Fruit fly (Drosophila melanogaster): Measurements from ENCODE around the gene CG11786.

CG11786 gene

dm6 chr3R:25064907-25065841, 19.1 kb downstream of the CG11786 start, which contains the start of the genes veli and PQBP1 (continued):
- no peak for TF ChIP-seq lbe (GFP tag; optimal IDR thresholded peaks at IDR 0.05)
- no peak for TF ChIP-seq Kr (GFP tag; optimal IDR thresholded peaks at IDR 0.05)
- peak; percentile 37 for TF ChIP-seq CG12659 (GFP tag; optimal IDR thresholded peaks at IDR 0.05)
- no peak for TF ChIP-seq pros (GFP tag; optimal IDR thresholded peaks at IDR 0.05)
- peak; percentile 50 for TF ChIP-seq CG30020 (tag; optimal IDR thresholded peaks at IDR 0.05)
- no peak for TF ChIP-seq psq (GFP tag; optimal IDR thresholded peaks at IDR 0.05)
- TF ChIP-seq CG7357 (GFP tag; IDR thresholded peaks at IDR 0.05) = no peak
- no peak for TF ChIP-seq Bgb (GFP tag; IDR thresholded peaks at IDR 0.05; ENCODE audit: partially characterized antibody)
- no peak for TF ChIP-seq scrt (GFP tag; optimal IDR thresholded peaks at IDR 0.05)
- peak; percentile 52 for TF ChIP-seq gfzf (GFP tag; optimal IDR thresholded peaks at IDR 0.05)
- TF ChIP-seq wek (GFP tag; optimal IDR thresholded peaks at IDR 0.05) = no peak
- TF ChIP-seq CG4707 (GFP tag; optimal IDR thresholded peaks at IDR 0.05) = no peak
- TF ChIP-seq Vsx1 (GFP tag; optimal IDR thresholded peaks at IDR 0.05) = no peak
- peak; percentile 85 for TF ChIP-seq trem (tag; optimal IDR thresholded peaks at IDR 0.05)
- peak; percentile 42 for TF ChIP-seq CG10267 (tag; optimal IDR thresholded peaks at IDR 0.05)
- no peak for TF ChIP-seq ci (GFP tag; IDR thresholded peaks at IDR 0.05)
- TF ChIP-seq cwo (GFP tag; optimal IDR thresholded peaks at IDR 0.05) = no peak
- no peak for TF ChIP-seq HLH4C (GFP tag; IDR thresholded peaks at IDR 0.05; ENCODE audit: partially characterized antibody)
- TF ChIP-seq CG10543 (GFP tag; optimal IDR thresholded peaks at IDR 0.05) = no peak
- TF ChIP-seq ttk (GFP tag; IDR thresholded peaks at IDR 0.05) = no peak
- TF ChIP-seq D19B (GFP tag; optimal IDR thresholded peaks at IDR 0.05) = no peak
- TF ChIP-seq CG14667 (GFP tag; IDR thresholded peaks at IDR 0.05) = no peak
- TF ChIP-seq CG9797 (GFP tag; optimal IDR thresholded peaks at IDR 0.05) = peak; percentile 51
- TF ChIP-seq MBD-R2 (GFP tag; IDR thresholded peaks at IDR 0.05) = peak; percentile 41
- TF ChIP-seq CG14710 (tag; optimal IDR thresholded peaks at IDR 0.05) = peak; percentile 50
- TF ChIP-seq CG11723 (GFP tag; optimal IDR thresholded peaks at IDR 0.05) = no peak
- TF ChIP-seq CG9727 (GFP tag; optimal IDR thresholded peaks at IDR 0.05) = no peak
- TF ChIP-seq BEAF-32 (GFP tag; optimal IDR thresholded peaks at IDR 0.05) = peak; percentile 4
- TF ChIP-seq Atf-2 (GFP tag; optimal IDR thresholded peaks at IDR 0.05) = no peak
- peak; percentile 3 for TF ChIP-seq phol (tag; optimal IDR thresholded peaks at IDR 0.05)
- no peak for TF ChIP-seq kay (GFP tag; optimal IDR thresholded peaks at IDR 0.05)

dm6 chr3R:25066856-25067255, 20.7 kb downstream of the CG11786 start:
- TF ChIP-seq az2 (GFP tag; optimal IDR thresholded peaks at IDR 0.05) (no peak), Ets65A (GFP tag) (peak; percentile 93)

- no peak for TF ChIP-seq Dek (tag; optimal IDR thresholded peaks at IDR 0.05)
- no peak for TF ChIP-seq Lhr (GFP tag; optimal IDR thresholded peaks at IDR 0.05)
- no peak for TF ChIP-seq Hey (tag; optimal IDR thresholded peaks at IDR 0.05)
- peak; percentile 43 for TF ChIP-seq btn (GFP tag; optimal IDR thresholded peaks at IDR 0.05)
- TF ChIP-seq wdn (GFP tag; IDR thresholded peaks at IDR 0.05) = peak; percentile 43; the same call in 1 of the 2 replicates
- TF ChIP-seq B-H1 (GFP tag; IDR thresholded peaks at IDR 0.05) = peak; percentile 24; the same call in 1 of the 3 replicates
- TF ChIP-seq dan (GFP tag; IDR thresholded peaks at IDR 0.05) = no peak
- no peak for TF ChIP-seq CG6272 (GFP tag; IDR thresholded peaks at IDR 0.05)
- peak; percentile 74 for TF ChIP-seq CG9727 (GFP tag; optimal IDR thresholded peaks at IDR 0.05)
- peak; percentile 58 for TF ChIP-seq dm (GFP tag; optimal IDR thresholded peaks at IDR 0.05)
- peak; percentile 89 for TF ChIP-seq Dref (GFP tag; IDR thresholded peaks at IDR 0.05)
- TF ChIP-seq croc (GFP tag; conservative IDR thresholded peaks at IDR 0.05) = no peak; the same call in 1 of the 3 replicates
- peak; percentile 46 for TF ChIP-seq MESR4 (GFP tag; optimal IDR thresholded peaks at IDR 0.05)
- no peak for TF ChIP-seq otp (GFP tag; IDR thresholded peaks at IDR 0.05)
- no peak for TF ChIP-seq gcm (GFP tag; optimal IDR thresholded peaks at IDR 0.05)
- TF ChIP-seq tin (GFP tag; optimal IDR thresholded peaks at IDR 0.05) = peak; percentile 78
Measured at dm6 chr3R:25069569-25069968, 23.4 kb downstream of the CG11786 start, which contains the start of the genes Stt3B and CG11839. Gene Stt3B (minus strand): TSS chr3R:25069637. Gene CG11839 (plus strand): TSS chr3R:25069927.

Data from whole organism, embryonic.